Fruit fly (Drosophila melanogaster) whole organism, pupa: Measurements from ENCODE around the gene Cul5.

Source experiments
- CG12605 ChIP-seq: fragments of 200-800 bp; sonication (Bioruptor generic); IDR thresholded peaks from 2 replicates; pipeline ENCODE4 v1.3.6; 2022; ENCODE audit warnings: missing biosample characterization, missing genetic modification characterization
- CG13204 ChIP-seq: fragments of 200-800 bp; sonication (Bioruptor generic); optimal IDR thresholded peaks from 2 replicates; lab custom pipeline; 2018; ENCODE audit warnings: missing biosample characterization, mild to moderate bottlenecking, missing genetic modification characterization, moderate library complexity
- CG9948 ChIP-seq: fragments of 200-800 bp; sonication (Bioruptor generic); optimal IDR thresholded peaks from 2 replicates; lab custom pipeline; 2018; ENCODE audit warnings: missing biosample characterization, mild to moderate bottlenecking, missing genetic modification characterization, moderate library complexity
- D1 ChIP-seq: fragments of 200-800 bp; sonication (Bioruptor generic); optimal IDR thresholded peaks from 2 replicates; lab custom pipeline; 2018; ENCODE audit warnings: missing biosample characterization, mild to moderate bottlenecking, missing genetic modification characterization, moderate library complexity
- EcR ChIP-seq: fragments of 200-800 bp; sonication (Bioruptor generic); optimal IDR thresholded peaks from 3 replicates; lab custom pipeline; 2019; ENCODE audit warnings: missing biosample characterization, missing genetic modification characterization, mild to moderate bottlenecking, moderate library complexity, missing genetic modification reagents
- Ets98B ChIP-seq: fragments of 200-800 bp; sonication (Bioruptor generic); IDR thresholded peaks from 2 replicates; pipeline ENCODE4 v1.3.6; 2022; ENCODE audit warnings: missing biosample characterization, missing genetic modification characterization
- Pif1A ChIP-seq: fragments of 200-800 bp; sonication (Bioruptor generic); optimal IDR thresholded peaks from 3 replicates; lab custom pipeline; 2016; ENCODE audit warnings: missing biosample characterization, missing genetic modification characterization
- gl ChIP-seq: fragments of 200-800 bp; sonication (Bioruptor generic); optimal IDR thresholded peaks from 2 replicates; lab custom pipeline; 2018; ENCODE audit warnings: missing biosample characterization, mild to moderate bottlenecking, missing genetic modification characterization

DNA sequence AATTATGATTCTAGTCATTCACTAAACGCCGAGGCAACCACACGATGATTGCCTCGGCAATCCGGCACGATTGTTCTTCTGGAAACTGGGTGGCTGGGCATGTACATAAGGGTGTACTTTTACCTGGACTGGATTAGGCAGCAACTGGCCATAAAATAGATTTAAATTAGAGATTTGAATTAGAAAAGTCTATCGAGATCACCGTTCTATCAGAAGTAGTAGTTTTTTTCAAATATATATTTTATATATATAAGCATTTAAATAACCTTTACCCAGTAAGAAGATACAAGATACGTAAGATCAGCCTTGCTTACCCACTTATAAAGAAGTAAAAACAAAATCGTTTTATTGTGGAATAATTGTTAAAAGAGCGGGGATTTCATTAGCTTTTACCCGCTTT, 8.7 kb downstream of the Cul5 start, which contains the start of gene CG11843:
- TF ChIP-seq EcR (GFP tag; lab: Kevin White, UChicago) (no peak), CG13204 (no peak), Pif1A (GFP tag; lab: Kevin White, UChicago) (no peak), Ets98B (GFP tag; lab: Robert Waterston, UW) (no peak), CG9948 (tag; lab: Kevin White, UChicago) (no peak), D1 (tag; lab: Kevin White, UChicago) (no peak), CG12605 (no peak), gl (tag; lab: Kevin White, UChicago) (no peak)
